Fruit fly (Drosophila melanogaster) Kc167 (cell line): ENCODE results near the gene CG42831.

Experiments used
- Myc ChIP-seq: fragments of >200 bp; optimal IDR thresholded peaks from 2 replicates; lab custom pipeline; 2017; ENCODE audit warnings: missing external identifiers
- Sin3A ChIP-seq: fragments of >200 bp; optimal IDR thresholded peaks from 2 replicates; lab custom pipeline; 2018; ENCODE audit warnings: missing external identifiers
- insv ChIP-seq: fragments of >200 bp; optimal IDR thresholded peaks from 3 replicates; lab custom pipeline; 2018; ENCODE audit warnings: missing external identifiers
- psq ChIP-seq: fragments of >200 bp; optimal IDR thresholded peaks from 2 replicates; lab custom pipeline; 2017; ENCODE audit warnings: missing external identifiers

- TF ChIP-seq insv (lab: Kevin White, UChicago) (no peak), Myc (lab: Kevin White, UChicago) (no peak), Sin3A (lab: Kevin White, UChicago) (no peak), psq (lab: Kevin White, UChicago) (no peak)
Measured at dm6 chr3L:10799988-10800387, 14.6 kb upstream of the CG42831 start.
